Worm (Caenorhabditis elegans) whole organism, L4 larva: Measurements from ENCODE around the gene nuo-1.

ENCODE experiments used
- F49E8.2 ChIP-seq: sonication (generic microtip); optimal IDR thresholded peaks from 2 replicates; lab custom pipeline; 2016; ENCODE audit warnings: missing compliant biosample characterization, mild to moderate bottlenecking, missing genetic modification characterization, borderline replicate concordance
- T20F7.1 ChIP-seq: fragments of 200-800 bp; sonication (Bioruptor generic); optimal IDR thresholded peaks from 2 replicates; lab custom pipeline; 2018; ENCODE audit warnings: mild to moderate bottlenecking, missing genetic modification characterization, missing compliant biosample characterization
- Y48G9A.11 ChIP-seq: fragments of 200-800 bp; sonication (Bioruptor generic); IDR thresholded peaks from 2 replicates; pipeline ENCODE4 v1.3.6; 2022; ENCODE audit warnings: missing genetic modification reagents, missing genetic modification characterization, missing compliant biosample characterization
- Y5F2A.4 ChIP-seq: fragments of 200-800 bp; sonication (Bioruptor generic); optimal IDR thresholded peaks from 2 replicates; lab custom pipeline; 2018; ENCODE audit warnings: mild to moderate bottlenecking, missing genetic modification characterization, missing compliant biosample characterization
- Y75B8A.6 ChIP-seq: fragments of 200-800 bp; sonication (Bioruptor generic); IDR thresholded peaks from 2 replicates; pipeline ENCODE4 v1.3.6; 2022; ENCODE audit warnings: missing genetic modification reagents, missing genetic modification characterization, missing compliant biosample characterization
- ZK546.5 ChIP-seq, 2 experiments: sonication (generic microtip); optimal IDR thresholded peaks; 2 replicates each; lab custom pipeline; 2017; ENCODE audit warnings: missing biosample characterization in 2 of 2, missing genetic modification characterization in 2 of 2
- aha-1 ChIP-seq: fragments of 150-350 bp; peaks from one replicate; lab custom pipeline; 2014; ENCODE audit warnings: missing biosample characterization, missing genetic modification characterization
- aly-2 ChIP-seq: sonication (generic microtip); optimal IDR thresholded peaks from 2 replicates; lab custom pipeline; 2018; ENCODE audit warnings: missing biosample characterization, missing genetic modification characterization
- arid-1 ChIP-seq: fragments of 200-800 bp; sonication (Bioruptor generic); conservative IDR thresholded peaks from 2 replicates; pipeline ENCODE4 v1.3.6; 2022; ENCODE audit warnings: missing genetic modification reagents, missing genetic modification characterization, missing compliant biosample characterization
- attf-4 ChIP-seq: sonication (generic microtip); optimal IDR thresholded peaks from 3 replicates; lab custom pipeline; 2017; ENCODE audit warnings: missing biosample characterization, missing genetic modification characterization
- ceh-44 ChIP-seq: fragments of 200-800 bp; sonication (Bioruptor generic); IDR thresholded peaks from 2 replicates; pipeline ENCODE4 v1.3.6; 2022; ENCODE audit warnings: missing genetic modification reagents, missing genetic modification characterization, missing compliant biosample characterization
- ctbp-1 ChIP-seq: fragments of 200-800 bp; sonication (Bioruptor generic); IDR thresholded peaks from 2 replicates; pipeline ENCODE4 v1.3.6; 2022; ENCODE audit warnings: missing genetic modification reagents, missing genetic modification characterization, missing compliant biosample characterization
- daf-12 ChIP-seq: fragments of 150-350 bp; optimal IDR thresholded peaks from 2 replicates; lab custom pipeline; 2014; ENCODE audit warnings: missing biosample characterization, missing genetic modification reagents, missing genetic modification characterization
- daf-19 ChIP-seq: fragments of 200-800 bp; sonication (Bioruptor generic); conservative IDR thresholded peaks from 2 replicates; pipeline ENCODE4 v1.3.6; 2022; ENCODE audit warnings: missing genetic modification characterization, missing compliant biosample characterization
- dpl-1 ChIP-seq: fragments of 150-350 bp; optimal IDR thresholded peaks from 2 replicates; lab custom pipeline; 2014; ENCODE audit warnings: missing biosample characterization, missing genetic modification reagents, missing genetic modification characterization
- duxl-1 ChIP-seq: sonication (generic microtip); optimal IDR thresholded peaks from 2 replicates; lab custom pipeline; 2016; ENCODE audit warnings: mild to moderate bottlenecking, missing genetic modification characterization, moderate library complexity, missing compliant biosample characterization; ENCODE audit not compliant: poor library complexity
- dve-1 ChIP-seq: sonication (generic microtip); optimal IDR thresholded peaks from 2 replicates; lab custom pipeline; 2017; ENCODE audit warnings: antibody characterized with exemption, mild to moderate bottlenecking, missing genetic modification characterization, missing compliant biosample characterization; ENCODE audit not compliant: insufficient read depth
- egl-43 ChIP-seq: fragments of 200-800 bp; sonication (Bioruptor generic); IDR thresholded peaks from 2 replicates; pipeline ENCODE4 v1.3.6; 2022; ENCODE audit warnings: missing genetic modification reagents, missing genetic modification characterization, missing compliant biosample characterization
- fos-1 ChIP-seq: fragments of 150-350 bp; optimal IDR thresholded peaks from 2 replicates; lab custom pipeline; 2014; ENCODE audit warnings: missing biosample characterization, missing genetic modification characterization
- gei-8 ChIP-seq: fragments of 200-800 bp; sonication (Bioruptor generic); optimal IDR thresholded peaks from 2 replicates; lab custom pipeline; 2018; ENCODE audit warnings: mild to moderate bottlenecking, missing genetic modification characterization, missing compliant biosample characterization
- hlh-30 ChIP-seq: sonication (generic microtip); optimal IDR thresholded peaks from 2 replicates; lab custom pipeline; 2017; ENCODE audit warnings: antibody characterized with exemption, mild to moderate bottlenecking, missing genetic modification characterization, missing compliant biosample characterization; ENCODE audit not compliant: insufficient read depth
- lim-7 ChIP-seq: fragments of 200-800 bp; sonication (Bioruptor generic); IDR thresholded peaks from 2 replicates; pipeline ENCODE4 v1.3.6; 2022; ENCODE audit warnings: missing genetic modification characterization, missing compliant biosample characterization
- lin-15B ChIP-seq: fragments of 150-350 bp; sonication (generic microtip); optimal IDR thresholded peaks from 3 replicates; lab custom pipeline; 2014; ENCODE audit warnings: missing biosample characterization, missing genetic modification characterization
- lin-38 ChIP-seq: fragments of 200-800 bp; sonication (Bioruptor generic); IDR thresholded peaks from 2 replicates; pipeline ENCODE4 v1.3.6; 2022; ENCODE audit warnings: missing genetic modification reagents, missing genetic modification characterization, missing compliant biosample characterization
- lsy-2 ChIP-seq, 2 experiments: fragments of 150-350 bp in 1 of 2; sonication (generic microtip) in 1 of 2; optimal IDR thresholded peaks; 2 replicates each; lab custom pipeline; 2014 to 2017; ENCODE audit warnings: missing biosample characterization in 2 of 2, missing genetic modification characterization in 2 of 2
- madf-9 ChIP-seq: fragments of 200-800 bp; sonication (Bioruptor generic); conservative IDR thresholded peaks from 2 replicates; pipeline ENCODE4 v1.3.6; 2022; ENCODE audit warnings: missing genetic modification reagents, missing genetic modification characterization, missing compliant biosample characterization
- mep-1 ChIP-seq: fragments of 150-350 bp; sonication (generic microtip); optimal IDR thresholded peaks from 3 replicates; lab custom pipeline; 2014; ENCODE audit warnings: missing biosample characterization, missing genetic modification characterization
- mes-2 ChIP-seq: sonication (generic microtip); optimal IDR thresholded peaks from 2 replicates; lab custom pipeline; 2016; ENCODE audit warnings: missing genotype, mild to moderate bottlenecking, missing genetic modification characterization, missing compliant biosample characterization; ENCODE audit not compliant: poor library complexity, severe bottlenecking
- nhr-11 ChIP-seq: fragments of 150-350 bp; optimal IDR thresholded peaks from 2 replicates; lab custom pipeline; 2014; ENCODE audit warnings: missing biosample characterization, missing genetic modification characterization
- nhr-237 ChIP-seq: sonication (generic microtip); optimal IDR thresholded peaks from 2 replicates; lab custom pipeline; 2017; ENCODE audit warnings: missing biosample characterization, missing genetic modification characterization
- nhr-6 ChIP-seq: fragments of 150-350 bp; optimal IDR thresholded peaks from 2 replicates; lab custom pipeline; 2014; ENCODE audit warnings: missing biosample characterization, missing genetic modification characterization
- php-3 ChIP-seq: fragments of 200-800 bp; sonication (Bioruptor generic); IDR thresholded peaks from 2 replicates; pipeline ENCODE4 v1.3.6; 2022; ENCODE audit warnings: missing genetic modification reagents, missing genetic modification characterization, missing compliant biosample characterization
- sdz-12 ChIP-seq: fragments of 200-800 bp; sonication (Bioruptor generic); optimal IDR thresholded peaks from 2 replicates; lab custom pipeline; 2018; ENCODE audit warnings: mild to moderate bottlenecking, missing genetic modification characterization, missing compliant biosample characterization
- skn-1 ChIP-seq: fragments of 150-350 bp; optimal IDR thresholded peaks from 2 replicates; lab custom pipeline; 2014; ENCODE audit warnings: missing biosample characterization, missing genetic modification characterization
- snpc-1.2 ChIP-seq: fragments of 200-800 bp; sonication (Bioruptor generic); IDR thresholded peaks from 2 replicates; pipeline ENCODE4 v1.3.6; 2022; ENCODE audit warnings: missing genetic modification reagents, missing genetic modification characterization, missing compliant biosample characterization
- snpc-4 ChIP-seq: fragments of 150-350 bp; optimal IDR thresholded peaks from 2 replicates; lab custom pipeline; 2014; ENCODE audit warnings: missing biosample characterization, missing genetic modification characterization
- tra-1 ChIP-seq: fragments of 200-800 bp; sonication (Bioruptor generic); IDR thresholded peaks from 2 replicates; pipeline ENCODE4 v1.3.6; 2022; ENCODE audit warnings: missing genetic modification reagents, missing genetic modification characterization, missing compliant biosample characterization
- unc-130 ChIP-seq: sonication (generic microtip); optimal IDR thresholded peaks from 2 replicates; lab custom pipeline; 2016; ENCODE audit warnings: missing genetic modification reagents, missing genetic modification characterization, missing compliant biosample characterization
- unc-39 ChIP-seq: sonication (generic microtip); optimal IDR thresholded peaks from 2 replicates; lab custom pipeline; 2017; ENCODE audit warnings: missing biosample characterization, missing genetic modification characterization
- zag-1 ChIP-seq: fragments of 150-350 bp; optimal IDR thresholded peaks from 2 replicates; lab custom pipeline; 2014; ENCODE audit warnings: missing biosample characterization, missing genetic modification characterization
- zfp-2 ChIP-seq: sonication (generic microtip); optimal IDR thresholded peaks from 2 replicates; lab custom pipeline; 2016; ENCODE audit warnings: mild to moderate bottlenecking, missing genetic modification characterization, missing compliant biosample characterization
- ztf-11 ChIP-seq: fragments of 150-350 bp; optimal IDR thresholded peaks from 2 replicates; lab custom pipeline; 2014; ENCODE audit warnings: missing biosample characterization, missing genetic modification characterization
- ztf-7 ChIP-seq: fragments of 150-350 bp; optimal IDR thresholded peaks from 2 replicates; lab custom pipeline; 2014; ENCODE audit warnings: missing biosample characterization, missing genetic modification characterization

The nuo-1 gene

DNA sequence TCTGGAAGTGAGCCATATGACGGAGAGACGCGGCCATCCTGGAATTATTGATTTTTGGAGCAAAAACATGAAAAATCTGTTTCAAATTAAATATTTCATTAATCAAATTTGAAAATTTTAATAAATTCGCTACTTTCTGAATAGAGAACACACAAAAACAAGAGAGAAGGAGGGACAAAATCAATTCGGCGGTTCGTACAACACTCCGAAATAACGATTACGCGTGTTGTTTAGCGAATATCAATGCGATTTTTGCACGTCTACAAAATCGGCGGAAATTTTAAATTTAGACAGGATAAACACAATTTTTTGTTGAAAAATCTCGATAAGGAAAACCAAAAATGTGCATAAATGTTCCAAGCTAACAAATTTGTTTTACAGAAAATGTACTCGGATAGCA lies 47.8 kb upstream of the nuo-1 start, which contains the start of the genes sdhd-1 and ilkp-1 (continued):
- TF ChIP-seq madf-9 (no peak), nhr-11 (tag; lab: Kevin White, UChicago) (no peak), zfp-2 (tag; lab: Kevin White, UChicago) (no peak), lin-38 (GFP tag; lab: Robert Waterston, UW) (no peak), ceh-44 (GFP tag; lab: Robert Waterston, UW) (no peak), ztf-7 (tag; lab: Kevin White, UChicago) (no peak), lsy-2 (tag; optimal IDR thresholded peaks at IDR 0.05; lab: Kevin White, UChicago) (peak in 1 of 2 experiments; percentile 64), F49E8.2 (tag; lab: Kevin White, UChicago) (no peak), unc-39 (tag; lab: Kevin White, UChicago) (no peak), nhr-6 (tag; lab: Kevin White, UChicago) (no peak), ZK546.5 (tag; optimal IDR thresholded peaks at IDR 0.05; lab: Kevin White, UChicago) (no peak), mes-2 (peak; percentile 47), Y75B8A.6 (no peak), sdz-12 (GFP tag; lab: Kevin White, UChicago) (no peak), dpl-1 (peak; percentile 86), egl-43 (GFP tag; lab: Robert Waterston, UW) (no peak), duxl-1 (no peak), aha-1 (tag; lab: Kevin White, UChicago) (peak; percentile 96), snpc-1.2 (no peak), nhr-237 (no peak), attf-4 (tag; lab: Kevin White, UChicago) (no peak), ctbp-1 (GFP tag; lab: Robert Waterston, UW) (no peak), daf-12 (tag; lab: Kevin White, UChicago) (no peak), daf-19 (GFP tag; lab: Robert Waterston, UW) (no peak), php-3 (GFP tag; lab: Robert Waterston, UW) (no peak), hlh-30 (tag; lab: Kevin White, UChicago) (peak; percentile 12), gei-8 (GFP tag; lab: Kevin White, UChicago) (no peak), aly-2 (tag; lab: Kevin White, UChicago) (no peak), mep-1 (tag; lab: Kevin White, UChicago) (no peak), zag-1 (tag; lab: Kevin White, UChicago) (no peak), snpc-4 (tag; lab: Kevin White, UChicago) (no peak), dve-1 (tag; lab: Kevin White, UChicago) (peak; percentile 24), Y5F2A.4 (GFP tag; lab: Kevin White, UChicago) (no peak), ztf-11 (tag; lab: Kevin White, UChicago) (no peak), fos-1 (tag; lab: Kevin White, UChicago) (no peak)

DNA sequence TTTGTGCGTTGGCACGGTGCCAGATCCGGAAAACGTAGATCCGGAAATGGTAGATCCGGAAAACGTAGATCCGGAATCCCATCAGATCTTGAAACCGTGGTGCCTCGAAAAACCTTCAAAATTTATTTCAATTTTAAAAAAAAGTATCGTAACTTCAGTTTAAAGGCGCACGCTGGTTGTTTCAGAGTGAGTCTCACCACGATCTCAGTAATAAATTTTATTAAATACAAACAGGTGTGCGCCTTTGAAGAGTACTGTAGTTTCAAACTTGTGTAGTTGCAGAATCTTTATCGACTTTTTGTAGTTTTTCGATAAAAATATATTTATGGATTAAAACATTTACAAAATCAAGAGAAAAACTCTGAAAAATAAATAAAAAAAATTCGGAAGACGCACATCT lies 47.0 kb upstream of the nuo-1 start:
- TF ChIP-seq arid-1 (GFP tag; lab: Robert Waterston, UW) (0 out of 2 replicates have a peak, but pooled peaks have one; percentile 6), tra-1 (GFP tag; lab: Robert Waterston, UW) (no peak), F49E8.2 (tag; lab: Kevin White, UChicago) (peak; percentile 57), mes-2 (peak; percentile 8), T20F7.1 (GFP tag; lab: Kevin White, UChicago) (no peak), mep-1 (tag; lab: Kevin White, UChicago) (no peak), lin-15B (tag; lab: Kevin White, UChicago) (no peak), lsy-2 (tag; optimal IDR thresholded peaks at IDR 0.05; lab: Kevin White, UChicago) (peak in 1 of 2 experiments; percentile 18), dve-1 (tag; lab: Kevin White, UChicago) (no peak), skn-1 (no peak), Y48G9A.11 (GFP tag; lab: Robert Waterston, UW) (peak; percentile 39; the same call in 1 of the 2 replicates), ztf-11 (tag; lab: Kevin White, UChicago) (no peak), lim-7 (GFP tag; lab: Robert Waterston, UW) (no peak), unc-130 (peak; percentile 20)
